Fruit fly (Drosophila melanogaster): ENCODE results near the gene Cox17.

Cox17 gene

DNA sequence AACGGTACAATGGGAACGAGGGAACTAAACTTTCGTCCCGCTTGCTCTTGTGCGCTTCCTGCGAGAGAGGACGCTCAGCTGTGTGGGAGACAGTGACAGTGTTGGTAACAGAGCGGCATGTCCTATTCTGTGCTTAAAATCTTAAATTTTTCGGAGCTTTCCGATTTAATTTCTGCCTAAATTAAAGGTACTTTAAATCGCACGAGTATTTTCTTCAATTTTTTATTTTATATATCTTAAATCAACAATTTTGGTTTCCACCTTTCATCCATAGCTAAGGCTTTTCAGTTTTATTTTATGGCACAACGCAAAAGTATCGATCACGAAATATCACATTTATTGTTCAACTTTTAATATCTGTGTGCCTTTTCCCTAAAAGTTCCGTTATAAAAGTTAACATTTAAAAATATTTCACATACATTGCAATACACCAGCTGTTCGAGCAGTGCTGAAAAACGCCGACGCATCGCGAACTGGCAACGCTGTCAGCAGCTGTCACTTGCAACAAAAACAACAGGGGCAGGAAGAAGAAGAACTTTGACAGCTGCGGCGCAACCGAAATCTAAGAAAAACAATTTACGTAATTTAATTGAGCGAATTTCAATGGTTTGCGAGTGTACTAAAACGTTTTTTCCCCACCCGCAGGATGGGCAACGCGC, 21.0 kb downstream of the Cox17 start, which contains the start of the genes hiw and ND-B18 (continued):
- TF ChIP-seq unc-4 (GFP tag; IDR thresholded peaks at IDR 0.05; ENCODE audit: partially characterized antibody): no peak
- TF ChIP-seq Dad (GFP tag; optimal IDR thresholded peaks at IDR 0.05): no peak
- TF ChIP-seq peb (GFP tag; IDR thresholded peaks at IDR 0.05): no peak
- peak; percentile 13 for TF ChIP-seq CG8290 (GFP tag; optimal IDR thresholded peaks at IDR 0.05)
- no peak for TF ChIP-seq CG8290 (tag; optimal IDR thresholded peaks at IDR 0.05)
- no peak for TF ChIP-seq zf30C (GFP tag; optimal IDR thresholded peaks at IDR 0.05)
- TF ChIP-seq zen2 (GFP tag; IDR thresholded peaks at IDR 0.05; ENCODE audit: partially characterized antibody): no peak
- TF ChIP-seq Dfd (GFP tag; optimal IDR thresholded peaks at IDR 0.05): no peak
- TF ChIP-seq Eip74EF (GFP tag; optimal IDR thresholded peaks at IDR 0.05): no peak
- TF ChIP-seq gt (GFP tag; IDR thresholded peaks at IDR 0.05): no peak
- no peak for TF ChIP-seq tup (GFP tag; optimal IDR thresholded peaks at IDR 0.05)
- TF ChIP-seq seq (GFP tag; IDR thresholded peaks at IDR 0.05): no peak
- TF ChIP-seq hb (GFP tag; IDR thresholded peaks at IDR 0.05; ENCODE audit: partially characterized antibody): no peak
- TF ChIP-seq disco-r (GFP tag; optimal IDR thresholded peaks at IDR 0.05): no peak
- no peak for TF ChIP-seq CG12769 (tag; optimal IDR thresholded peaks at IDR 0.05)
- TF ChIP-seq Opbp (GFP tag; IDR thresholded peaks at IDR 0.05; ENCODE audit: partially characterized antibody): peak; percentile 22; the same call in 1 of the 3 replicates
- peak; percentile 21 for TF ChIP-seq CG2120 (GFP tag; optimal IDR thresholded peaks at IDR 0.05)
- no peak for TF ChIP-seq CG16863 (GFP tag; optimal IDR thresholded peaks at IDR 0.05)
- no peak for TF ChIP-seq CG7963 (GFP tag; IDR thresholded peaks at IDR 0.05; ENCODE audit: partially characterized antibody)
- no peak for TF ChIP-seq CG11723 (GFP tag; optimal IDR thresholded peaks at IDR 0.05)
- TF ChIP-seq nau (GFP tag; optimal IDR thresholded peaks at IDR 0.05): no peak
- no peak for TF ChIP-seq emc (GFP tag; optimal IDR thresholded peaks at IDR 0.05)
- TF ChIP-seq CG30020 (tag; optimal IDR thresholded peaks at IDR 0.05): no peak
- no peak for TF ChIP-seq Neu2 (GFP tag; optimal IDR thresholded peaks at IDR 0.05; ENCODE audit: borderline replicate concordance)
- TF ChIP-seq Elba2 (GFP tag; optimal IDR thresholded peaks at IDR 0.05): no peak
- TF ChIP-seq CG10267 (tag; optimal IDR thresholded peaks at IDR 0.05): peak; percentile 95
- no peak for TF ChIP-seq wdn (GFP tag; IDR thresholded peaks at IDR 0.05)
- no peak for TF ChIP-seq CG6254 (GFP tag; optimal IDR thresholded peaks at IDR 0.05)
- peak; percentile 9 for TF ChIP-seq CG10209 (GFP tag; optimal IDR thresholded peaks at IDR 0.05)
- TF ChIP-seq CG9609 (GFP tag; optimal IDR thresholded peaks at IDR 0.05): no peak
- peak; percentile 56 for TF ChIP-seq CG15514 (GFP tag; optimal IDR thresholded peaks at IDR 0.05)
- peak; percentile 36 for TF ChIP-seq Sin3A (optimal IDR thresholded peaks at IDR 0.05)
- TF ChIP-seq CrebB (tag; optimal IDR thresholded peaks at IDR 0.05): no peak
- TF ChIP-seq CG1603 (tag; optimal IDR thresholded peaks at IDR 0.05): peak; percentile 70
- TF ChIP-seq en (GFP tag; optimal IDR thresholded peaks at IDR 0.05): no peak
- peak; percentile 12 for TF ChIP-seq CG15601 (tag; optimal IDR thresholded peaks at IDR 0.05)
- TF ChIP-seq CG32532 (GFP tag; IDR thresholded peaks at IDR 0.05): no peak
- TF ChIP-seq CG4360 (GFP tag; IDR thresholded peaks at IDR 0.05): peak; percentile 94
- no peak for TF ChIP-seq fd3F (GFP tag; optimal IDR thresholded peaks at IDR 0.05)
- peak; percentile 29 for TF ChIP-seq CG3281 (GFP tag; optimal IDR thresholded peaks at IDR 0.05)
- peak; percentile 32 for TF ChIP-seq CG33213 (GFP tag; optimal IDR thresholded peaks at IDR 0.05)
- TF ChIP-seq Sox100B (GFP tag; optimal IDR thresholded peaks at IDR 0.05): no peak
- peak; percentile 47 for TF ChIP-seq CoRest (tag; optimal IDR thresholded peaks at IDR 0.05)
- TF ChIP-seq nom (GFP tag; optimal IDR thresholded peaks at IDR 0.05): no peak
- TF ChIP-seq ATbp (GFP tag; optimal IDR thresholded peaks at IDR 0.05): no peak
- TF ChIP-seq Ravus (GFP tag; IDR thresholded peaks at IDR 0.05): no peak
- TF ChIP-seq CG2712 (tag; optimal IDR thresholded peaks at IDR 0.05): peak; percentile 28
- no peak for TF ChIP-seq sc (optimal IDR thresholded peaks at IDR 0.05)
- TF ChIP-seq sc (GFP tag; optimal IDR thresholded peaks at IDR 0.05): no peak
- TF ChIP-seq Pdp1 (GFP tag; optimal IDR thresholded peaks at IDR 0.05): peak in 1 of 2 experiments; percentile 93

All from whole organism, embryonic.